Worm (Caenorhabditis elegans): Measurements from ENCODE around the gene K11H3.8.

DNA sequence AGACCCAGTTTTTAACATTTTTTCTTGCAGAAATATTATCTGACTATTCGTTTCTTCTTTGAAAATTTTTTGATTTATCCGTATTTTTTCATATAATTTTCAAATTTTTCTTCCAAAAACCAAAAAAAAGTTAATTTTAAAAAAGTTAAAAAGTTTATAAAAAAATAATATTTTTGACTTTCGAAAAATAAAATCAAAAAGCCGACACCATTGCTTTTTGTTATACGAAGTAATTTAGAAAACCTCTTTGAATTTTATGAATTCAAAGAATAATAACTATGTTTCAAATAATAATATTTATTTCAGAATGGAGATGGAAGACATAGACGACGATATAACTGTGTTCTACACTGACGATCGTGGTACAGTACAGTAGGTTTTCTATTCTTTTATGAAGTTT is at the start of gene K11H3.8:
- no peak for TF ChIP-seq pha-4 (tag; optimal IDR thresholded peaks at IDR 0.05)
- no peak for TF ChIP-seq fkh-10 (GFP tag; optimal IDR thresholded peaks at IDR 0.05)
- TF ChIP-seq pat-9 (tag; optimal IDR thresholded peaks at IDR 0.05) = no peak
- TF ChIP-seq lin-11 (tag; optimal IDR thresholded peaks at IDR 0.05) = no peak
- no peak for TF ChIP-seq ahr-1 (tag; optimal IDR thresholded peaks at IDR 0.05)
- TF ChIP-seq tbx-2 (tag; optimal IDR thresholded peaks at IDR 0.05) = no peak
- TF ChIP-seq ceh-9 (tag; optimal IDR thresholded peaks at IDR 0.05) = no peak
- TF ChIP-seq hlh-8 (tag; optimal IDR thresholded peaks at IDR 0.05) = no peak
- TF ChIP-seq ref-2 (tag; optimal IDR thresholded peaks at IDR 0.05) = no peak
- TF ChIP-seq ama-1 (optimal IDR thresholded peaks at IDR 0.05) = no peak
- no peak for TF ChIP-seq elt-2 (tag; optimal IDR thresholded peaks at IDR 0.05)
- no peak for TF ChIP-seq syd-9 (tag; optimal IDR thresholded peaks at IDR 0.05)
- TF ChIP-seq pag-3 (tag; optimal IDR thresholded peaks at IDR 0.05; ENCODE audit: borderline replicate concordance) = no peak
